Fruit fly (Drosophila melanogaster): ENCODE results near the gene CG42395.

CG42395 gene

dm6 chrX:9576147-9576503, at the start of gene CG42395:
Gene CG42395 (minus strand): TSS chrX:9576247.
- no peak for TF ChIP-seq salr (GFP tag; optimal IDR thresholded peaks at IDR 0.05)
- no peak for TF ChIP-seq spab (GFP tag; optimal IDR thresholded peaks at IDR 0.05)
- TF ChIP-seq Sox14 (GFP tag; optimal IDR thresholded peaks at IDR 0.05), result no peak
- no peak for TF ChIP-seq OdsH (GFP tag; optimal IDR thresholded peaks at IDR 0.05)
- TF ChIP-seq CG8319 (GFP tag; optimal IDR thresholded peaks at IDR 0.05), result no peak
- no peak for TF ChIP-seq pdm3 (GFP tag; optimal IDR thresholded peaks at IDR 0.05)
- TF ChIP-seq Sox102F (GFP tag; optimal IDR thresholded peaks at IDR 0.05), result no peak
- TF ChIP-seq Hr38 (GFP tag; optimal IDR thresholded peaks at IDR 0.05), result no peak
- no peak for TF ChIP-seq CG10631 (GFP tag; optimal IDR thresholded peaks at IDR 0.05)
- TF ChIP-seq fkh (GFP tag; optimal IDR thresholded peaks at IDR 0.05), result no peak
- TF ChIP-seq eg (GFP tag; IDR thresholded peaks at IDR 0.05), result no peak
- no peak for TF ChIP-seq fd59A (GFP tag; optimal IDR thresholded peaks at IDR 0.05)
- no peak for TF ChIP-seq Eip75B (GFP tag; optimal IDR thresholded peaks at IDR 0.05)
- no peak for TF ChIP-seq CG6792 (GFP tag; optimal IDR thresholded peaks at IDR 0.05)
- TF ChIP-seq CG8632 (GFP tag; optimal IDR thresholded peaks at IDR 0.05), result no peak
- no peak for TF ChIP-seq CG11294 (GFP tag; IDR thresholded peaks at IDR 0.05)
- no peak for TF ChIP-seq Smox (GFP tag; optimal IDR thresholded peaks at IDR 0.05)
- TF ChIP-seq CG8119 (GFP tag; IDR thresholded peaks at IDR 0.05), result no peak
- TF ChIP-seq Sox15 (GFP tag; optimal IDR thresholded peaks at IDR 0.05), result no peak
- no peak for TF ChIP-seq CG32006 (GFP tag; optimal IDR thresholded peaks at IDR 0.05)

DNA sequence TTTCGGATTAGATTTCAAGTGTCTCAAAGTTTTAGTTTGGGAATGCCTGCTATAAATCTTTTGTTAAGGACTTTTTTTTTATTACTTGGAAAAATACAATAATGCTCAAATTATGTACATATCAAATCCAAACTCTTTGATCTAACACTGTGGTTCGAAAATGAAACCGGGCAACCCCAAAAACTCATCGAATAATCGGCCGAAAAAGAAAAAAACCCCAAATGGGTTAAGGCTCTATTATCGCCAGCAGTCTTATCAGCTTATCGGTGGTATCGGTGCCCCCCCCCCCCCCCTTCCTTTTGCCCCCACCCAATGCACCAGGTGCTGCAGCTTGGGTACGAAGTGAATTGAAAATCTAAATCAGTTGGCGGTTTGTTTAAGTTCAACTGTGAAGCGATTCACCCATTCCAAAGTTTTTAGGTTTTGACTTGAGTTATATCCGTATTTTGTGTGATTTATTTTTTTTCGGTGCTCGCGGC, 41.6 kb upstream of the CG42395 start:
- no peak for TF ChIP-seq Eip78C (GFP tag)
- no peak for TF ChIP-seq Sox14 (GFP tag; optimal IDR thresholded peaks at IDR 0.05)
- no peak for TF ChIP-seq fd85E (GFP tag; optimal IDR thresholded peaks at IDR 0.05)
- TF ChIP-seq salr (GFP tag; optimal IDR thresholded peaks at IDR 0.05), result no peak
- TF ChIP-seq topi (GFP tag; optimal IDR thresholded peaks at IDR 0.05), result no peak
- no peak for TF ChIP-seq achi (GFP tag; optimal IDR thresholded peaks at IDR 0.05)
- no peak for TF ChIP-seq spab (GFP tag; optimal IDR thresholded peaks at IDR 0.05)
- TF ChIP-seq eg (GFP tag; IDR thresholded peaks at IDR 0.05), result no peak
- no peak for TF ChIP-seq esn (GFP tag; optimal IDR thresholded peaks at IDR 0.05)
- TF ChIP-seq CG9139 (GFP tag; optimal IDR thresholded peaks at IDR 0.05), result no peak
- no peak for TF ChIP-seq cyc (GFP tag; optimal IDR thresholded peaks at IDR 0.05)
- no peak for TF ChIP-seq Sox102F (GFP tag; optimal IDR thresholded peaks at IDR 0.05)
- TF ChIP-seq CG3032 (tag; optimal IDR thresholded peaks at IDR 0.05), result no peak
- no peak for TF ChIP-seq lz (GFP tag; optimal IDR thresholded peaks at IDR 0.05)
- no peak for TF ChIP-seq CG11762 (GFP tag; optimal IDR thresholded peaks at IDR 0.05; ENCODE audit: insufficient read depth)
- no peak for TF ChIP-seq CG11902 (GFP tag; optimal IDR thresholded peaks at IDR 0.05)
- no peak for TF ChIP-seq pdm3 (GFP tag; optimal IDR thresholded peaks at IDR 0.05)
- no peak for TF ChIP-seq Hr39 (GFP tag; optimal IDR thresholded peaks at IDR 0.05)

DNA sequence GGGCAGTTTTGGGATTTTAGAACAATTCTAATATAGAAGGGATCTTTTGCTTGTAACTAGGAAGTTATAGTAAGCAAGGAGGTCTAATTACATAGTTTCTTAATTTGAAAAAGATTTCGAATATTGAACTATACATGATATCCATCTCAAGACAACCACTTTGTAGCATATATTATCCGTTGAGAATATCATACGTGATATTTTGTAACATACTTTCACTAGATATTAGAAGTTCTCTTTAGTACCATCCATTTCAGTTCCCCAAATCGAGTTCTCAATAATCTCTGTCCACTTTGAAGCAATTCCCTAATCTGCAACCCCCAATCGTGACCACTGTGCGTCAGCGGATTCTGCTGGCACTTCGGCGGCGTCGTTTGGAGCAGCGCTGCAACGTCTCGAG, 39.4 kb upstream of the CG42395 start:
- TF ChIP-seq ss (GFP tag; optimal IDR thresholded peaks at IDR 0.05), result no peak
- TF ChIP-seq CG6792 (GFP tag; optimal IDR thresholded peaks at IDR 0.05), result no peak
- TF ChIP-seq CG34406 (GFP tag; optimal IDR thresholded peaks at IDR 0.05), result no peak
- peak; percentile 52 for TF ChIP-seq esn (GFP tag; optimal IDR thresholded peaks at IDR 0.05)
- peak; percentile 31 for TF ChIP-seq Hr39 (GFP tag; optimal IDR thresholded peaks at IDR 0.05)
- peak; percentile 72 for TF ChIP-seq svp (GFP tag)
- TF ChIP-seq topi (GFP tag; optimal IDR thresholded peaks at IDR 0.05), result peak; percentile 37
- peak; percentile 37 for TF ChIP-seq CG31627 (GFP tag; optimal IDR thresholded peaks at IDR 0.05)
- TF ChIP-seq cyc (GFP tag; optimal IDR thresholded peaks at IDR 0.05), result peak; percentile 16
- no peak for TF ChIP-seq eg (GFP tag; IDR thresholded peaks at IDR 0.05)
- no peak for TF ChIP-seq CG8319 (GFP tag; optimal IDR thresholded peaks at IDR 0.05)
- no peak for TF ChIP-seq net (GFP tag; optimal IDR thresholded peaks at IDR 0.05)
- no peak for TF ChIP-seq CG1621 (tag; optimal IDR thresholded peaks at IDR 0.05)
- TF ChIP-seq Eip78C (GFP tag), result peak; percentile 82
- TF ChIP-seq Gug (GFP tag; IDR thresholded peaks at IDR 0.05), result no peak
- no peak for TF ChIP-seq CG15336 (GFP tag; IDR thresholded peaks at IDR 0.05)
- TF ChIP-seq Sox102F (GFP tag; optimal IDR thresholded peaks at IDR 0.05), result no peak
- TF ChIP-seq Met (GFP tag; optimal IDR thresholded peaks at IDR 0.05), result peak; percentile 22
- peak; percentile 39 for TF ChIP-seq lz (GFP tag; optimal IDR thresholded peaks at IDR 0.05)
